Worm (Caenorhabditis elegans): ENCODE measurements around the gene srw-19.
A peak's percentile ranks its signal among the peaks of the same experiment; 100 is the strongest.
"Not testable (repeated sequence)": the region's sequence is repeated elsewhere in the genome, so short reads cannot be mapped to it uniquely, and the experiment has no call there.

srw-19 gene

DNA sequence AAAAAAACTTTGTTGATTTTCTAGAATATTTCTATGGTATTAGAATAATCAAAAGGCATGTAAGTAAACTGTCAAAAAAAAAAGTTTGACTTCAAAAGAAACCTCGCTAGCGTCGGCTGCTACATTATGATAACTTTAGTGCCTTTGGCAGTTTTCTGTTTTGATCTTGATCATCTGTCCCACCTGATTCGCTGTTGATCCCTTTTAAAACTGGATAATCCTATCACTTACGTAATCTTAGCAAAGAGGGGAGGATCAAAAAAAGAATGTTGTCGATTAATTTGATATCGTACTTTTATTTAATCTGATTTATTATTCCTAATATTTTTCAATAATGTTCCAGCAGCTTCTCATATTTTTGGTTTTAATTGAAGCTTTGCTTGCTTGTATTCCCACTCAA, 21.3 kb downstream of the srw-19 start, which contains the start of gene M01B2.8:
M01B2.8 (plus strand) TSS at position 301 of the 400 bp plus-strand sequence.
- no peak for TF ChIP-seq fkh-4 (tag; optimal IDR thresholded peaks at IDR 0.05; ENCODE audit: borderline replicate concordance)
- TF ChIP-seq nhr-11 (tag; optimal IDR thresholded peaks at IDR 0.05) = no peak
- TF ChIP-seq F16B12.6 (tag; optimal IDR thresholded peaks at IDR 0.05) = no peak
- TF ChIP-seq dsc-1 (tag; optimal IDR thresholded peaks at IDR 0.05) = peak; percentile 0

DNA sequence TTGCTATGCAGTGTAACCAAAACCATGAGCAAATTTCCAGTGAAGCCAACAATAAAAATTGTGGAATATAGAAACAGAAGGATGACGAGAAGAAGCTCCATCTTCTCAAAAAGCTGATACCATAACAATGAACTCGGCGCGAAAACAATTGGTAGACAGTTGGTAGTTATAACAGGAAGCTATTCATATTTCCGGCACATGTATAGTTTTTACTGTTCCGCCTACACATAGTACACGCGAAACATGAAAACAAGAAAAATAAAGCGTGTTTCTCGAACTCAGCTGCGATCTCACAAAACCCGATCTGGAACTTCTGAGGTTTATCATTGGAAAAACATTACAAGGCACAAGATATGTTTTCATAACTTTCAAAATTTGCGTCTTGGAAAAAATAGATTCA, 22.1 kb downstream of the srw-19 start, which contains the start of gene srsx-37:
srsx-37 (minus strand) TSS at position 101 of the 400 bp plus-strand sequence.
- TF ChIP-seq skn-1 (tag; optimal IDR thresholded peaks at IDR 0.05) (no peak), ets-5 (GFP tag; IDR thresholded peaks at IDR 0.05) (no peak), aly-2 (tag; optimal IDR thresholded peaks at IDR 0.05) (no peak), efl-3 (GFP tag; optimal IDR thresholded peaks at IDR 0.05) (no peak), unc-86 (tag; optimal IDR thresholded peaks at IDR 0.05) (no peak), isw-1 (GFP tag; IDR thresholded peaks at IDR 0.05) (no peak), sptf-1 (tag; optimal IDR thresholded peaks at IDR 0.05) (no peak), swsn-7 (tag; optimal IDR thresholded peaks at IDR 0.05) (no peak), ceh-82 (tag; optimal IDR thresholded peaks at IDR 0.05) (no peak), irx-1 (tag; optimal IDR thresholded peaks at IDR 0.05) (no peak), unc-30 (tag; optimal IDR thresholded peaks at IDR 0.05) (no peak), C34B4.2 (tag; optimal IDR thresholded peaks at IDR 0.05) (no peak), mab-9 (GFP tag; IDR thresholded peaks at IDR 0.05) (no peak), lin-35 (GFP tag; optimal IDR thresholded peaks at IDR 0.05) (no peak), nhr-76 (tag; optimal IDR thresholded peaks at IDR 0.05) (no peak), nhr-90 (tag; optimal IDR thresholded peaks at IDR 0.05; ENCODE audit: poor library complexity) (no peak), lin-15B (tag; optimal IDR thresholded peaks at IDR 0.05) (no peak), unc-62 (GFP tag; optimal IDR thresholded peaks at IDR 0.05) (no peak)

DNA sequence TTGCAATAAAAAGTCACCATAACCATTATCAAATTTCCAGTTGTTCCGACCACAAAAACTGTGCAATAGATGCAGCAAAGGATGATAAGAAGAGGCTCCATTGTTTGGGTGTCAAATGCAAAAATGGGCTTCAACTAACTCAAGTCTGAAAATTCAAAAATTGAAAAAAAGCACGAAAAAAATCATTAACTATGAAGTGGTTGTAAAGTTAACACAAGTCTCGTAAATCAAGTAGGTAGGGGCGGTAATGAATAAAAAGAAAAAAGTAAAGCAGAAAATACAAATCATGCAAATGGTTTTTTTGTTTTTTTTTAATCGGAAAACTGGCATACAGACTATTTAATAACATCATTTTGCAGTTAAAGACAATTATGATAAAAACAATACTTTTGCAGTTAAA, 24.5 kb downstream of the srw-19 start, which contains the start of gene srsx-39:
srsx-39 (minus strand) TSS at position 101 of the 400 bp plus-strand sequence.
- not testable (repeated sequence) for TF ChIP-seq lin-39, nhr-77, elt-3 (tag; optimal IDR thresholded peaks at IDR 0.05)

DNA sequence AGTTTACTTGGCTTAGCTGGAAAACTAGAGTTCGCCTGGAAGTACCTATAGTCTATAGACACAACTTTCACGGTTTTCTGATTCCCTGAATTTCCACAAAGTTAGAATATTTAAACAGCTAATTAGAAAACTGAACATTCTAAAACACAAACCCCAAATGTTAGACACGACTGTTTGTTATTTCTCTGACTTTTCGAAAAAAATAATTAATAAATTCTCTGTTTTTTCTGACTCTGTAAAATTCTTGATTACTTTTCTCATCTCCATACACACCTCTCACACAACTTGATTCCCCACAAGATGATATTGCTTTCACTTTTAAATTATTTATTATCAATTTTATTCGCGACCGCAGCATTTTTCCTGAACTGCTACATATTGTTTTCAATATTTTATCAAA, 27.6 kb downstream of the srw-19 start, which contains the start of gene srbc-75:
srbc-75 (plus strand) TSS at position 301 of the 400 bp plus-strand sequence.
- TF ChIP-seq blmp-1 (tag; optimal IDR thresholded peaks at IDR 0.05) (peak; percentile 3), Y116A8C.19 (tag; optimal IDR thresholded peaks at IDR 0.05; ENCODE audit: borderline replicate concordance) (no peak)

DNA sequence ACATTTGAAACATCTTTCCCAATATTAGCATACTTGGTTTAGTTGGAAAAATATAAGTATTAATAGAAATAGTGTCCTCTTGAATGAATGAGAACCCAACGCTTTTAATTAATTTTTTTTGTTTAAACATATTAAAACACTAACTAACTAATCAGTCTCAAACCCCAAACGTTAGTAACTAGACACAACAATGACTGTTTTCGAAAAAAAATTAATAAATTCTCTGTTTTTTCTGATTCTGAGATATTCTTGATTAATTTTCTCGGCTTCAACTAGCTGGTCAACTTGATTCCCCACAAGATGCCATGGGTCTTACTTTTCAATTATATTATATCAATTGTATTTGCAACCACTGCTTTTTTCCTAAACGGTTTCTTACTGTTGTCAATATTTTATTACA, 29.1 kb downstream of the srw-19 start, which contains the start of gene srbc-76:
srbc-76 (plus strand) TSS at position 301 of the 400 bp plus-strand sequence.
- no peak for TF ChIP-seq hpl-2 (GFP tag; optimal IDR thresholded peaks at IDR 0.05)
- TF ChIP-seq nhr-77 (tag; optimal IDR thresholded peaks at IDR 0.05) = no peak
- no peak for TF ChIP-seq vab-15 (tag; optimal IDR thresholded peaks at IDR 0.05)
- no peak for TF ChIP-seq aly-2 (tag; optimal IDR thresholded peaks at IDR 0.05)
- no peak for TF ChIP-seq egl-13 (tag; optimal IDR thresholded peaks at IDR 0.05)
- no peak for TF ChIP-seq hlh-17 (GFP tag; optimal IDR thresholded peaks at IDR 0.05; ENCODE audit: borderline replicate concordance)
- no peak for TF ChIP-seq ceh-8 (GFP tag; optimal IDR thresholded peaks at IDR 0.05)
- no peak for TF ChIP-seq lir-3 (tag; optimal IDR thresholded peaks at IDR 0.05; ENCODE audit: poor library complexity)
- no peak for TF ChIP-seq elt-2 (tag; optimal IDR thresholded peaks at IDR 0.05)
- no peak for TF ChIP-seq Y116A8C.19 (tag; optimal IDR thresholded peaks at IDR 0.05; ENCODE audit: borderline replicate concordance)
- no peak for TF ChIP-seq ceh-63 (GFP tag; optimal IDR thresholded peaks at IDR 0.05)
- no peak for TF ChIP-seq pag-3 (tag; optimal IDR thresholded peaks at IDR 0.05; ENCODE audit: borderline replicate concordance, insufficient read depth)
- no peak for TF ChIP-seq sox-4 (tag; optimal IDR thresholded peaks at IDR 0.05)
- no peak for TF ChIP-seq hlh-4 (tag; optimal IDR thresholded peaks at IDR 0.05)
- no peak for TF ChIP-seq nhr-28 (tag; optimal IDR thresholded peaks at IDR 0.05)
- no peak for TF ChIP-seq tbx-2 (tag; optimal IDR thresholded peaks at IDR 0.05)

All from whole organism, L1 larva.